Worm (Caenorhabditis elegans) whole organism, L1 larva: ENCODE results near the gene C50F4.9.
A peak's percentile ranks its signal among the peaks of the same experiment; 100 is the strongest.

Source experiments
- alr-1 ChIP-seq: fragments of 200-800 bp; sonication (Bioruptor generic); optimal IDR thresholded peaks from 2 replicates; lab custom pipeline; 2018; ENCODE audit warnings: borderline replicate concordance, mild to moderate bottlenecking, missing genetic modification characterization, missing compliant biosample characterization
- aly-2 ChIP-seq: fragments of 150-350 bp; optimal IDR thresholded peaks from 2 replicates; lab custom pipeline; 2014; ENCODE audit warnings: missing biosample characterization, missing genetic modification characterization
- ama-1 ChIP-seq: fragments of 150-350 bp; optimal IDR thresholded peaks from 2 replicates; lab custom pipeline; 2014
- blmp-1 ChIP-seq: fragments of 150-350 bp; optimal IDR thresholded peaks from 2 replicates; lab custom pipeline; 2014; ENCODE audit warnings: missing biosample characterization, missing genetic modification characterization
- ceh-8 ChIP-seq: fragments of 200-800 bp; sonication (Bioruptor generic); optimal IDR thresholded peaks from 2 replicates; lab custom pipeline; 2018; ENCODE audit warnings: mild to moderate bottlenecking, missing genetic modification characterization, moderate library complexity, missing compliant biosample characterization
- ceh-88 ChIP-seq: fragments of 200-800 bp; sonication (Bioruptor generic); IDR thresholded peaks from 2 replicates; pipeline ENCODE4 v1.3.6; 2022; ENCODE audit warnings: missing genetic modification characterization, missing compliant biosample characterization
- ces-1 ChIP-seq: fragments of 150-350 bp; optimal IDR thresholded peaks from 2 replicates; lab custom pipeline; 2014; ENCODE audit warnings: missing biosample characterization, missing genetic modification reagents, missing genetic modification characterization
- dpl-1 ChIP-seq, 3 experiments: fragments of 150-350 bp in 2 of 3; sonication (generic microtip) in 1 of 3; optimal IDR thresholded peaks; 2 replicates each; lab custom pipeline; 2014 to 2017; ENCODE audit warnings: missing biosample characterization in 3 of 3, missing genetic modification characterization in 3 of 3, missing genetic modification reagents in 3 of 3
- dsc-1 ChIP-seq: sonication (generic microtip); optimal IDR thresholded peaks from 2 replicates; lab custom pipeline; 2016; ENCODE audit warnings: mild to moderate bottlenecking, missing genetic modification characterization, missing compliant biosample characterization
- egl-13 ChIP-seq: sonication (generic microtip); optimal IDR thresholded peaks from 2 replicates; lab custom pipeline; 2016; ENCODE audit warnings: missing genotype, missing genetic modification reagents, missing genetic modification characterization, missing compliant biosample characterization
- elt-2 ChIP-seq: sonication (generic microtip); optimal IDR thresholded peaks from 2 replicates; lab custom pipeline; 2016; ENCODE audit warnings: missing genetic modification characterization, mild to moderate bottlenecking, inconsistent platforms, missing compliant biosample characterization, missing genetic modification reagents
- fkh-10 ChIP-seq: sonication (generic microtip); optimal IDR thresholded peaks from 2 replicates; lab custom pipeline; 2017; ENCODE audit warnings: missing biosample characterization, missing genetic modification reagents, missing genetic modification characterization
- fkh-8 ChIP-seq: sonication (generic microtip); optimal IDR thresholded peaks from 2 replicates; lab custom pipeline; 2016; ENCODE audit warnings: mild to moderate bottlenecking, missing genetic modification characterization, missing compliant biosample characterization
- fos-1 ChIP-seq: fragments of 150-350 bp; optimal IDR thresholded peaks from 2 replicates; lab custom pipeline; 2014; ENCODE audit warnings: missing biosample characterization, missing genetic modification characterization
- hlh-17 ChIP-seq: fragments of 200-800 bp; sonication (Bioruptor generic); optimal IDR thresholded peaks from 2 replicates; lab custom pipeline; 2018; ENCODE audit warnings: missing genetic modification characterization, mild to moderate bottlenecking, missing compliant biosample characterization, moderate library complexity, borderline replicate concordance
- hpl-2 ChIP-seq: fragments of 150-350 bp; optimal IDR thresholded peaks from 2 replicates; lab custom pipeline; 2014; ENCODE audit warnings: missing biosample characterization, missing genetic modification reagents, missing genetic modification characterization
- irx-1 ChIP-seq: sonication (generic microtip); optimal IDR thresholded peaks from 2 replicates; lab custom pipeline; 2016; ENCODE audit warnings: missing genetic modification characterization, missing compliant biosample characterization
- isw-1 ChIP-seq: fragments of 200-800 bp; sonication (Bioruptor generic); IDR thresholded peaks from 2 replicates; pipeline ENCODE4 v1.3.6; 2022; ENCODE audit warnings: missing genetic modification characterization, missing compliant biosample characterization
- lin-13 ChIP-seq: fragments of 150-350 bp; optimal IDR thresholded peaks from 2 replicates; lab custom pipeline; 2014; ENCODE audit warnings: missing biosample characterization, missing genetic modification reagents, missing genetic modification characterization
- lin-14 ChIP-seq: fragments of 200-800 bp; sonication (Bioruptor generic); optimal IDR thresholded peaks from 2 replicates; lab custom pipeline; 2018; ENCODE audit warnings: mild to moderate bottlenecking, missing genetic modification characterization, moderate library complexity, missing compliant biosample characterization
- lin-39 ChIP-seq: fragments of 150-350 bp; optimal IDR thresholded peaks from 2 replicates; lab custom pipeline; 2014; ENCODE audit warnings: missing biosample characterization, missing genetic modification reagents, missing genetic modification characterization
- lsy-2 ChIP-seq, 2 experiments: fragments of 150-350 bp; optimal IDR thresholded peaks; 2 replicates each; lab custom pipeline; 2014; ENCODE audit warnings: missing biosample characterization in 2 of 2, missing genetic modification characterization in 2 of 2
- mab-9 ChIP-seq: fragments of 200-800 bp; sonication (Bioruptor generic); IDR thresholded peaks from 2 replicates; pipeline ENCODE4 v1.3.6; 2022; ENCODE audit warnings: missing genetic modification reagents, missing genetic modification characterization, missing compliant biosample characterization
- nhr-20 ChIP-seq: sonication (generic microtip); optimal IDR thresholded peaks from 2 replicates; lab custom pipeline; 2016; ENCODE audit warnings: mild to moderate bottlenecking, missing genetic modification characterization, missing compliant biosample characterization
- nhr-28 ChIP-seq: fragments of 150-350 bp; optimal IDR thresholded peaks from 2 replicates; lab custom pipeline; 2014; ENCODE audit warnings: missing biosample characterization, missing genetic modification characterization
- nhr-47 ChIP-seq: sonication (generic microtip); optimal IDR thresholded peaks from 2 replicates; lab custom pipeline; 2016; ENCODE audit warnings: mild to moderate bottlenecking, missing genetic modification characterization, moderate library complexity, missing compliant biosample characterization
- nhr-71 ChIP-seq: sonication (generic microtip); optimal IDR thresholded peaks from 2 replicates; lab custom pipeline; 2016; ENCODE audit warnings: mild to moderate bottlenecking, missing genetic modification characterization, moderate library complexity, missing compliant biosample characterization
- nhr-77 ChIP-seq: fragments of 150-350 bp; optimal IDR thresholded peaks from 2 replicates; lab custom pipeline; 2014; ENCODE audit warnings: missing biosample characterization, missing genetic modification characterization
- nhr-84 ChIP-seq: sonication (generic microtip); optimal IDR thresholded peaks from 2 replicates; lab custom pipeline; 2017; ENCODE audit warnings: missing biosample characterization, missing genetic modification characterization
- pax-3 ChIP-seq: fragments of 200-800 bp; sonication (Bioruptor generic); optimal IDR thresholded peaks from 2 replicates; lab custom pipeline; 2018; ENCODE audit warnings: mild to moderate bottlenecking, missing genetic modification characterization, moderate library complexity, missing compliant biosample characterization
- skn-1 ChIP-seq: fragments of 150-350 bp; optimal IDR thresholded peaks from 2 replicates; lab custom pipeline; 2014; ENCODE audit warnings: missing biosample characterization, missing genetic modification characterization
- snpc-4 ChIP-seq: fragments of 150-350 bp; optimal IDR thresholded peaks from 2 replicates; lab custom pipeline; 2014; ENCODE audit warnings: missing biosample characterization, missing genetic modification characterization
- snu-23 ChIP-seq: sonication (generic microtip); optimal IDR thresholded peaks from 2 replicates; lab custom pipeline; 2016; ENCODE audit warnings: missing genetic modification characterization, missing compliant biosample characterization
- sox-4 ChIP-seq: sonication (generic microtip); optimal IDR thresholded peaks from 2 replicates; lab custom pipeline; 2016; ENCODE audit warnings: missing genetic modification characterization, missing compliant biosample characterization
- tbx-2 ChIP-seq: sonication (generic microtip); optimal IDR thresholded peaks from 2 replicates; lab custom pipeline; 2016; ENCODE audit warnings: missing genetic modification characterization, missing compliant biosample characterization
- unc-62 ChIP-seq: fragments of 150-350 bp; optimal IDR thresholded peaks from 2 replicates; lab custom pipeline; 2014; ENCODE audit warnings: missing biosample characterization, missing genetic modification reagents, missing genetic modification characterization
- xbp-1 ChIP-seq: sonication (generic microtip); optimal IDR thresholded peaks from 2 replicates; lab custom pipeline; 2016; ENCODE audit warnings: missing genetic modification characterization, missing compliant biosample characterization
- ztf-11 ChIP-seq, 2 experiments: sonication (generic microtip); optimal IDR thresholded peaks; 2 replicates each; lab custom pipeline; 2016 to 2017; ENCODE audit warnings: missing genetic modification characterization in 2 of 2, missing biosample characterization in 1 of 2, missing compliant biosample characterization in 1 of 2

Gene C50F4.9

ce11 chrV:9524099-9524498 lies at the start of gene C50F4.9:
Gene C50F4.9 (minus strand): TSS chrV:9524199.
- TF ChIP-seq dpl-1 (GFP tag; optimal IDR thresholded peaks at IDR 0.05; lab: Kevin White, UChicago), result no peak
- TF ChIP-seq fos-1 (tag; lab: Kevin White, UChicago), result no peak
- TF ChIP-seq ama-1 (lab: Kevin White, UChicago), result no peak
- no peak for TF ChIP-seq hpl-2 (GFP tag; lab: Kevin White, UChicago)
- no peak for TF ChIP-seq sox-4 (tag; lab: Kevin White, UChicago)
- no peak for TF ChIP-seq snpc-4 (tag; lab: Kevin White, UChicago)
- no peak for TF ChIP-seq nhr-77 (tag; lab: Kevin White, UChicago)

ce11 chrV:9571673-9572072 lies 47.7 kb upstream of the C50F4.9 start:
- TF ChIP-seq nhr-71 (tag; lab: Kevin White, UChicago) (no peak), blmp-1 (tag; lab: Kevin White, UChicago) (peak; percentile 30), ceh-8 (no peak)

- TF ChIP-seq elt-2 (tag; lab: Kevin White, UChicago) (peak; percentile 68), alr-1 (tag; lab: Kevin White, UChicago) (no peak)
These were observed 47.1 kb upstream of the C50F4.9 start for ce11 chrV:9571056-9571455.

ce11 chrV:9570197-9570596 lies 46.2 kb upstream of the C50F4.9 start, which contains the start of gene F25B3.5:
Gene F25B3.5 (minus strand): TSS chrV:9570297.
- TF ChIP-seq fkh-8 (tag; lab: Kevin White, UChicago), result no peak
- TF ChIP-seq elt-2 (tag; lab: Kevin White, UChicago), result peak; percentile 41
- TF ChIP-seq, all 84 proteins: peak for 1

ce11 chrV:9568707-9569106 lies 44.7 kb upstream of the C50F4.9 start, which contains the start of gene F25B3.4:
Gene F25B3.4 (minus strand): TSS chrV:9568807.
- TF ChIP-seq lin-13 (GFP tag; lab: Kevin White, UChicago) (no peak), nhr-84 (tag; lab: Kevin White, UChicago) (no peak), aly-2 (tag; lab: Kevin White, UChicago) (no peak), hpl-2 (GFP tag; lab: Kevin White, UChicago) (no peak), mab-9 (no peak), nhr-28 (tag; lab: Kevin White, UChicago) (no peak)

ce11 chrV:9563585-9563984 lies 39.6 kb upstream of the C50F4.9 start:
- TF ChIP-seq ces-1 (GFP tag; lab: Kevin White, UChicago) (no peak), lin-14 (peak; percentile 37), ceh-88 (GFP tag; lab: Robert Waterston, UW) (no peak), nhr-20 (no peak), fkh-8 (tag; lab: Kevin White, UChicago) (peak; percentile 29), dsc-1 (tag; lab: Kevin White, UChicago) (peak; percentile 61), fkh-10 (GFP tag; lab: Kevin White, UChicago) (peak; percentile 84), elt-2 (tag; lab: Kevin White, UChicago) (no peak)
- TF ChIP-seq, all 84 proteins: peak for 4

ce11 chrV:9561624-9562179 lies 37.7 kb upstream of the C50F4.9 start, which contains the start of gene rgef-1:
Gene rgef-1 (minus strand): TSS chrV:9561674.
- TF ChIP-seq fkh-8 (tag; lab: Kevin White, UChicago) (peak; percentile 88), irx-1 (peak; percentile 26), hlh-17 (no peak), nhr-47 (tag; lab: Kevin White, UChicago) (peak; percentile 65), pax-3 (tag; lab: Kevin White, UChicago) (peak; percentile 3), isw-1 (GFP tag; lab: Robert Waterston, UW) (peak; percentile 62), lin-39 (tag; lab: Kevin White, UChicago) (no peak), fos-1 (tag; lab: Kevin White, UChicago) (peak; percentile 16), skn-1 (tag; lab: Kevin White, UChicago) (peak; percentile 5), lsy-2 (tag; optimal IDR thresholded peaks at IDR 0.05; lab: Kevin White, UChicago) (peak; percentile 41 to 60), fkh-10 (GFP tag; lab: Kevin White, UChicago) (peak; percentile 96), snu-23 (GFP tag; lab: Kevin White, UChicago) (peak; percentile 36), ztf-11 (tag; optimal IDR thresholded peaks at IDR 0.05; lab: Kevin White, UChicago) (peak in 1 of 2 experiments; percentile 26), tbx-2 (tag; lab: Kevin White, UChicago) (peak; percentile 47), ceh-8 (peak; percentile 17), dsc-1 (tag; lab: Kevin White, UChicago) (peak; percentile 35), egl-13 (tag; lab: Kevin White, UChicago) (peak; percentile 79), lin-13 (GFP tag; lab: Kevin White, UChicago) (peak; percentile 18), xbp-1 (peak; percentile 23), dpl-1 (GFP tag; optimal IDR thresholded peaks at IDR 0.05; lab: Kevin White, UChicago) (peak in 1 of 3 experiments; percentile 25), lin-14 (peak; percentile 95), unc-62 (GFP tag; lab: Kevin White, UChicago) (no peak)
